Worm (Caenorhabditis elegans) whole organism, L1 larva: ENCODE data around the gene aptf-3.

Source experiments
- ama-1 ChIP-seq: fragments of 150-350 bp; optimal IDR thresholded peaks from 2 replicates; lab custom pipeline; 2014
- efl-1 ChIP-seq, 4 experiments: fragments of 150-350 bp; optimal IDR thresholded peaks in 3 of 4; peaks in 1 of 4; 1 replicate in 1 of 4; 2 replicates in 3 of 4; lab custom pipeline; 2014; ENCODE audit warnings: missing biosample characterization in 2 of 4, missing genetic modification characterization in 2 of 4, missing genetic modification reagents in 2 of 4
- lin-13 ChIP-seq: fragments of 150-350 bp; optimal IDR thresholded peaks from 2 replicates; lab custom pipeline; 2014; ENCODE audit warnings: missing biosample characterization, missing genetic modification reagents, missing genetic modification characterization
- mdl-1 ChIP-seq, 2 experiments: fragments of 150-350 bp; optimal IDR thresholded peaks; 2 replicates each; lab custom pipeline; 2014 to 2017; ENCODE audit warnings: missing biosample characterization in 2 of 2, missing genetic modification characterization in 2 of 2, inconsistent platforms in 1 of 2
- nhr-11 ChIP-seq: fragments of 150-350 bp; optimal IDR thresholded peaks from 2 replicates; lab custom pipeline; 2014; ENCODE audit warnings: missing biosample characterization, missing genetic modification characterization
- nhr-12 ChIP-seq: sonication (generic microtip); optimal IDR thresholded peaks from 2 replicates; lab custom pipeline; 2017; ENCODE audit warnings: missing biosample characterization, missing genetic modification characterization
- nhr-237 ChIP-seq: fragments of 150-350 bp; optimal IDR thresholded peaks from 2 replicates; lab custom pipeline; 2014; ENCODE audit warnings: missing biosample characterization, missing genetic modification characterization
- nhr-76 ChIP-seq: sonication (generic microtip); optimal IDR thresholded peaks from 2 replicates; lab custom pipeline; 2017; ENCODE audit warnings: missing biosample characterization, missing genetic modification characterization
- nhr-77 ChIP-seq: fragments of 150-350 bp; optimal IDR thresholded peaks from 2 replicates; lab custom pipeline; 2014; ENCODE audit warnings: missing biosample characterization, missing genetic modification characterization
- pqm-1 ChIP-seq: sonication (generic microtip); optimal IDR thresholded peaks from 3 replicates; lab custom pipeline; 2017; ENCODE audit warnings: missing biosample characterization, missing genetic modification characterization
- skn-1 ChIP-seq: fragments of 150-350 bp; optimal IDR thresholded peaks from 2 replicates; lab custom pipeline; 2014; ENCODE audit warnings: missing biosample characterization, missing genetic modification characterization
- unc-98 ChIP-seq: fragments of 200-800 bp; sonication (Bioruptor generic); IDR thresholded peaks from 2 replicates; pipeline ENCODE4 v1.3.6; 2022; ENCODE audit warnings: missing genetic modification characterization, missing compliant biosample characterization

- TF ChIP-seq ama-1 (lab: Kevin White, UChicago) (no peak), nhr-12 (tag; lab: Kevin White, UChicago) (no peak), nhr-77 (tag; lab: Kevin White, UChicago) (no peak), lin-13 (GFP tag; lab: Kevin White, UChicago) (no peak), skn-1 (tag; lab: Kevin White, UChicago) (no peak), pqm-1 (no peak), nhr-11 (tag; lab: Kevin White, UChicago) (no peak), mdl-1 (tag; optimal IDR thresholded peaks at IDR 0.05; lab: Kevin White, UChicago) (no peak), unc-98 (GFP tag; lab: Robert Waterston, UW) (no peak), nhr-237 (tag; lab: Kevin White, UChicago) (no peak), nhr-76 (tag; lab: Kevin White, UChicago) (no peak), efl-1 (optimal IDR thresholded peaks at IDR 0.05; lab: Kevin White, UChicago) (no peak), efl-1 (GFP tag; optimal IDR thresholded peaks at IDR 0.05 in 1 of 2; lab: Kevin White, UChicago) (no peak)
Measured at ce11 chrII:8639553-8639952, 45.6 kb downstream of the aptf-3 start.
